Worm (Caenorhabditis elegans) whole organism, L2 larva: ENCODE data around the gene K01D12.9.

Experiments used
- C34F6.9 ChIP-seq: fragments of 150-350 bp; optimal IDR thresholded peaks from 2 replicates; lab custom pipeline; 2014; ENCODE audit warnings: missing biosample characterization, missing genetic modification characterization
- F13H6.1 ChIP-seq: sonication (generic microtip); optimal IDR thresholded peaks from 2 replicates; lab custom pipeline; 2016; ENCODE audit warnings: missing genetic modification characterization, missing compliant biosample characterization
- R02D3.7 ChIP-seq: fragments of 150-350 bp; optimal IDR thresholded peaks from 2 replicates; lab custom pipeline; 2014; ENCODE audit warnings: missing biosample characterization, missing genetic modification characterization
- Y55F3AM.14 ChIP-seq: fragments of 200-800 bp; sonication (Bioruptor generic); optimal IDR thresholded peaks from 2 replicates; lab custom pipeline; 2018; ENCODE audit warnings: mild to moderate bottlenecking, missing genetic modification characterization, missing compliant biosample characterization
- ZK546.5 ChIP-seq: sonication (generic microtip); optimal IDR thresholded peaks from 2 replicates; lab custom pipeline; 2017; ENCODE audit warnings: missing biosample characterization, missing genetic modification characterization
- alr-1 ChIP-seq: fragments of 150-350 bp; optimal IDR thresholded peaks from 2 replicates; lab custom pipeline; 2014; ENCODE audit warnings: missing biosample characterization, missing genetic modification characterization
- aly-2 ChIP-seq: fragments of 150-350 bp; optimal IDR thresholded peaks from 2 replicates; lab custom pipeline; 2014; ENCODE audit warnings: missing biosample characterization, missing genetic modification characterization
- ama-1 ChIP-seq: fragments of 150-350 bp; optimal IDR thresholded peaks from 2 replicates; lab custom pipeline; 2018; ENCODE audit warnings: inconsistent platforms
- blmp-1 ChIP-seq: sonication (generic microtip); optimal IDR thresholded peaks from 2 replicates; lab custom pipeline; 2017; ENCODE audit warnings: missing genetic modification characterization, mild to moderate bottlenecking, missing compliant biosample characterization, antibody characterized with exemption, moderate library complexity; ENCODE audit not compliant: insufficient read depth
- ceh-16 ChIP-seq: fragments of 150-350 bp; optimal IDR thresholded peaks from 2 replicates; lab custom pipeline; 2014; ENCODE audit warnings: missing biosample characterization, missing genetic modification characterization
- ceh-82 ChIP-seq: fragments of 150-350 bp; optimal IDR thresholded peaks from 2 replicates; lab custom pipeline; 2014; ENCODE audit warnings: missing biosample characterization, missing genetic modification characterization
- crh-2 ChIP-seq: sonication (generic microtip); optimal IDR thresholded peaks from 2 replicates; lab custom pipeline; 2017; ENCODE audit warnings: missing biosample characterization, missing genetic modification characterization
- dmd-4 ChIP-seq: sonication (generic microtip); optimal IDR thresholded peaks from 2 replicates; lab custom pipeline; 2017; ENCODE audit warnings: missing biosample characterization, missing genetic modification characterization
- egl-27 ChIP-seq: sonication (generic microtip); optimal IDR thresholded peaks from 3 replicates; lab custom pipeline; 2017; ENCODE audit warnings: missing biosample characterization, missing genetic modification reagents, missing genetic modification characterization
- elt-1 ChIP-seq: fragments of 150-350 bp; optimal IDR thresholded peaks from 2 replicates; lab custom pipeline; 2014; ENCODE audit warnings: missing biosample characterization, missing genetic modification characterization
- fos-1 ChIP-seq: fragments of 150-350 bp; optimal IDR thresholded peaks from 2 replicates; lab custom pipeline; 2014; ENCODE audit warnings: missing biosample characterization, missing genetic modification characterization
- gmeb-1 ChIP-seq: fragments of 150-350 bp; optimal IDR thresholded peaks from 2 replicates; lab custom pipeline; 2014; ENCODE audit warnings: missing biosample characterization, missing genetic modification characterization
- lin-39 ChIP-seq: fragments of 150-350 bp; optimal IDR thresholded peaks from 2 replicates; lab custom pipeline; 2014; ENCODE audit warnings: missing biosample characterization, missing genetic modification reagents, missing genetic modification characterization
- lsy-2 ChIP-seq, 2 experiments: fragments of 150-350 bp in 1 of 2; sonication (generic microtip) in 1 of 2; optimal IDR thresholded peaks; 2 replicates each; lab custom pipeline; 2014 to 2017; ENCODE audit warnings: missing biosample characterization in 2 of 2, missing genetic modification characterization in 2 of 2
- mab-5 ChIP-seq: fragments of 150-350 bp; optimal IDR thresholded peaks from 2 replicates; lab custom pipeline; 2014; ENCODE audit warnings: missing biosample characterization, missing genetic modification characterization
- mbf-1 ChIP-seq: sonication (generic microtip); optimal IDR thresholded peaks from 2 replicates; lab custom pipeline; 2017; ENCODE audit warnings: missing biosample characterization, missing genetic modification characterization
- mdl-1 ChIP-seq, 2 experiments: fragments of 150-350 bp in 1 of 2; sonication (generic microtip) in 1 of 2; optimal IDR thresholded peaks; 2 replicates each; lab custom pipeline; 2017; ENCODE audit warnings: missing biosample characterization in 2 of 2, missing genetic modification characterization in 2 of 2
- nhr-10 ChIP-seq: sonication (generic microtip); optimal IDR thresholded peaks from 2 replicates; lab custom pipeline; 2017; ENCODE audit warnings: missing biosample characterization, missing genetic modification characterization
- nhr-11 ChIP-seq: fragments of 150-350 bp; optimal IDR thresholded peaks from 2 replicates; lab custom pipeline; 2014; ENCODE audit warnings: missing biosample characterization, missing genetic modification characterization
- nhr-12 ChIP-seq: fragments of 150-350 bp; optimal IDR thresholded peaks from 2 replicates; lab custom pipeline; 2014; ENCODE audit warnings: missing biosample characterization, missing genetic modification characterization
- nhr-129 ChIP-seq: fragments of 150-350 bp; optimal IDR thresholded peaks from 2 replicates; lab custom pipeline; 2014; ENCODE audit warnings: missing biosample characterization, missing genetic modification characterization
- nhr-21 ChIP-seq: fragments of 150-350 bp; optimal IDR thresholded peaks from 2 replicates; lab custom pipeline; 2014; ENCODE audit warnings: missing biosample characterization, missing genetic modification characterization
- nhr-23 ChIP-seq: fragments of 150-350 bp; optimal IDR thresholded peaks from 2 replicates; lab custom pipeline; 2014; ENCODE audit warnings: missing biosample characterization, missing genetic modification reagents, missing genetic modification characterization
- nhr-25 ChIP-seq: fragments of 150-350 bp; sonication (generic microtip); optimal IDR thresholded peaks from 3 replicates; lab custom pipeline; 2014; ENCODE audit warnings: missing biosample characterization, missing genetic modification characterization
- nhr-6 ChIP-seq: fragments of 150-350 bp; optimal IDR thresholded peaks from 2 replicates; lab custom pipeline; 2014; ENCODE audit warnings: missing biosample characterization, missing genetic modification characterization
- nhr-77 ChIP-seq: fragments of 150-350 bp; optimal IDR thresholded peaks from 2 replicates; lab custom pipeline; 2014; ENCODE audit warnings: missing biosample characterization, missing genetic modification characterization
- peb-1 ChIP-seq: fragments of 150-350 bp; optimal IDR thresholded peaks from 2 replicates; lab custom pipeline; 2014; ENCODE audit warnings: missing biosample characterization, missing genetic modification characterization
- sem-4 ChIP-seq: fragments of 150-350 bp; optimal IDR thresholded peaks from 2 replicates; lab custom pipeline; 2014; ENCODE audit warnings: missing biosample characterization, missing genetic modification reagents, missing genetic modification characterization
- skn-1 ChIP-seq: sonication (generic microtip); optimal IDR thresholded peaks from 2 replicates; lab custom pipeline; 2017; ENCODE audit warnings: missing biosample characterization, missing genetic modification characterization
- sma-3 ChIP-seq: sonication (generic microtip); optimal IDR thresholded peaks from 2 replicates; lab custom pipeline; 2016; ENCODE audit warnings: missing genetic modification reagents, missing genetic modification characterization, missing compliant biosample characterization
- sma-9 ChIP-seq, 2 experiments: fragments of 150-350 bp in 1 of 2; sonication (generic microtip) in 1 of 2; optimal IDR thresholded peaks; 2 replicates each; lab custom pipeline; 2014 to 2016; ENCODE audit warnings: missing genetic modification characterization in 2 of 2, mild to moderate bottlenecking in 1 of 2, missing biosample characterization in 1 of 2, missing compliant biosample characterization in 1 of 2, missing genetic modification reagents in 1 of 2, moderate library complexity in 1 of 2
- snpc-4 ChIP-seq: fragments of 150-350 bp; optimal IDR thresholded peaks from 2 replicates; lab custom pipeline; 2014; ENCODE audit warnings: missing biosample characterization, missing genetic modification characterization
- unc-39 ChIP-seq: fragments of 150-350 bp; optimal IDR thresholded peaks from 2 replicates; lab custom pipeline; 2014; ENCODE audit warnings: missing biosample characterization, missing genetic modification characterization
- unc-55 ChIP-seq: fragments of 150-350 bp; sonication (generic microtip); optimal IDR thresholded peaks from 3 replicates; lab custom pipeline; 2014; ENCODE audit warnings: missing biosample characterization, missing genetic modification reagents, missing genetic modification characterization
- unc-62 ChIP-seq: fragments of 150-350 bp; optimal IDR thresholded peaks from 2 replicates; lab custom pipeline; 2014; ENCODE audit warnings: missing biosample characterization, missing genetic modification reagents, missing genetic modification characterization
- zag-1 ChIP-seq: fragments of 150-350 bp; optimal IDR thresholded peaks from 2 replicates; lab custom pipeline; 2014; ENCODE audit warnings: missing biosample characterization, missing genetic modification characterization
- ztf-1 ChIP-seq: fragments of 200-800 bp; sonication (Bioruptor generic); conservative IDR thresholded peaks from 2 replicates; pipeline ENCODE4 v1.3.6; 2022; ENCODE audit warnings: missing genetic modification characterization, missing compliant biosample characterization
- ztf-11 ChIP-seq: sonication (generic microtip); optimal IDR thresholded peaks from 2 replicates; lab custom pipeline; 2017; ENCODE audit warnings: missing biosample characterization, missing genetic modification characterization
- ztf-4 ChIP-seq: fragments of 150-350 bp; optimal IDR thresholded peaks from 2 replicates; lab custom pipeline; 2014; ENCODE audit warnings: missing biosample characterization, missing genetic modification characterization

K01D12.9 gene

ce11 chrV:12411909-12412308 lies 7.5 kb upstream of the K01D12.9 start, which contains the start of gene cdr-7:
TSS of gene cdr-7 (minus strand) at chrV:12412113.
- TF ChIP-seq nhr-77 (tag; lab: Kevin White, UChicago) = no peak
- TF ChIP-seq unc-39 = no peak
- no peak for TF ChIP-seq sma-3 (GFP tag; lab: Kevin White, UChicago)
- TF ChIP-seq peb-1 = no peak
- TF ChIP-seq blmp-1 (tag; lab: Kevin White, UChicago) = peak; percentile 13
- TF ChIP-seq gmeb-1 = no peak
- TF ChIP-seq nhr-25 (tag; lab: Kevin White, UChicago) = peak; percentile 12
- no peak for TF ChIP-seq mab-5 (tag; lab: Kevin White, UChicago)
- peak; percentile 42 for TF ChIP-seq sma-9 (GFP tag; optimal IDR thresholded peaks at IDR 0.05; lab: Kevin White, UChicago)
- no peak for TF ChIP-seq sma-9 (tag; optimal IDR thresholded peaks at IDR 0.05; lab: Kevin White, UChicago)
- TF ChIP-seq nhr-10 (tag; lab: Kevin White, UChicago) = no peak
- TF ChIP-seq ztf-11 = no peak
- TF ChIP-seq, all 48 proteins: peak for 3

ce11 chrV:12410416-12411001 lies 6.1 kb upstream of the K01D12.9 start, which contains the start of gene hrg-2:
TSS of gene hrg-2 (minus strand) at chrV:12410513.
- TF ChIP-seq nhr-21 (peak; percentile 24), ceh-16 (no peak), nhr-129 (tag; lab: Kevin White, UChicago) (peak; percentile 96), snpc-4 (tag; lab: Kevin White, UChicago) (no peak), nhr-6 (tag; lab: Kevin White, UChicago) (no peak), lsy-2 (tag; optimal IDR thresholded peaks at IDR 0.05; lab: Kevin White, UChicago) (peak in 1 of 2 experiments; percentile 12), ceh-82 (tag; lab: Kevin White, UChicago) (no peak), mbf-1 (tag; lab: Kevin White, UChicago) (no peak), peb-1 (no peak), ama-1 (lab: Kevin White, UChicago) (no peak), sem-4 (tag; lab: Kevin White, UChicago) (no peak), ztf-11 (no peak), zag-1 (tag; lab: Kevin White, UChicago) (no peak), alr-1 (tag; lab: Kevin White, UChicago) (no peak), nhr-77 (tag; lab: Kevin White, UChicago) (no peak), F13H6.1 (tag; lab: Kevin White, UChicago) (no peak), gmeb-1 (no peak), unc-55 (no peak), aly-2 (tag; lab: Kevin White, UChicago) (no peak), skn-1 (tag; lab: Kevin White, UChicago) (no peak), unc-39 (no peak), mab-5 (tag; lab: Kevin White, UChicago) (no peak), ztf-4 (tag; lab: Kevin White, UChicago) (no peak), R02D3.7 (no peak), ztf-1 (GFP tag; lab: Robert Waterston, UW) (no peak), sma-3 (GFP tag; lab: Kevin White, UChicago) (no peak), nhr-25 (tag; lab: Kevin White, UChicago) (peak; percentile 85), sma-9 (GFP tag; optimal IDR thresholded peaks at IDR 0.05; lab: Kevin White, UChicago) (peak; percentile 55), sma-9 (tag; optimal IDR thresholded peaks at IDR 0.05; lab: Kevin White, UChicago) (no peak), elt-1 (tag; lab: Kevin White, UChicago) (no peak), fos-1 (no peak), unc-62 (GFP tag; lab: Kevin White, UChicago) (no peak)

ce11 chrV:12408996-12409395 lies 4.6 kb upstream of the K01D12.9 start:
- TF ChIP-seq blmp-1 (tag; lab: Kevin White, UChicago) (no peak), ztf-11 (no peak), ZK546.5 (tag; lab: Kevin White, UChicago) (no peak), ceh-82 (tag; lab: Kevin White, UChicago) (no peak), ztf-4 (tag; lab: Kevin White, UChicago) (no peak), unc-55 (peak; percentile 53), sma-3 (GFP tag; lab: Kevin White, UChicago) (no peak), C34F6.9 (tag; lab: Kevin White, UChicago) (peak; percentile 37), crh-2 (tag; lab: Kevin White, UChicago) (no peak), gmeb-1 (peak; percentile 7), nhr-23 (no peak), ztf-1 (GFP tag; lab: Robert Waterston, UW) (no peak), unc-62 (GFP tag; lab: Kevin White, UChicago) (no peak), nhr-11 (no peak), skn-1 (tag; lab: Kevin White, UChicago) (no peak), lin-39 (tag; lab: Kevin White, UChicago) (no peak), nhr-12 (tag; lab: Kevin White, UChicago) (no peak), ama-1 (lab: Kevin White, UChicago) (no peak), lsy-2 (tag; optimal IDR thresholded peaks at IDR 0.05; lab: Kevin White, UChicago) (peak in 1 of 2 experiments; percentile 48), R02D3.7 (no peak), nhr-129 (tag; lab: Kevin White, UChicago) (peak; percentile 83), nhr-21 (no peak), Y55F3AM.14 (no peak), nhr-10 (tag; lab: Kevin White, UChicago) (no peak), alr-1 (tag; lab: Kevin White, UChicago) (no peak), mab-5 (tag; lab: Kevin White, UChicago) (no peak), unc-39 (no peak), egl-27 (no peak), nhr-25 (tag; lab: Kevin White, UChicago) (no peak), sem-4 (tag; lab: Kevin White, UChicago) (no peak), nhr-6 (tag; lab: Kevin White, UChicago) (no peak), snpc-4 (tag; lab: Kevin White, UChicago) (no peak), fos-1 (peak; percentile 44), dmd-4 (no peak), peb-1 (no peak), mdl-1 (tag; optimal IDR thresholded peaks at IDR 0.05; lab: Kevin White, UChicago) (no peak), ceh-16 (no peak)
